Worm (Caenorhabditis elegans) whole organism, midembryonic: ENCODE measurements around the gene jmjd-1.2.

ENCODE experiments used
- flt-1 ChIP-seq: fragments of 200-800 bp; sonication (Bioruptor generic); IDR thresholded peaks from 2 replicates; pipeline ENCODE4 v1.3.6; 2022; ENCODE audit warnings: missing genetic modification characterization, missing compliant biosample characterization
- tab-1 ChIP-seq: fragments of 200-800 bp; sonication (Bioruptor generic); IDR thresholded peaks from 2 replicates; pipeline ENCODE4 v1.3.6; 2022; ENCODE audit warnings: missing genetic modification characterization, missing compliant biosample characterization

ce11 chrIV:4653708-4654107 lies 7.1 kb upstream of the jmjd-1.2 start:
- TF ChIP-seq flt-1 (GFP tag; lab: Robert Waterston, UW) (no peak), tab-1 (no peak)
